Worm (Caenorhabditis elegans) whole organism, late embryonic: ENCODE data around the gene zyx-1.

Source experiments
- ceh-30 ChIP-seq: fragments of 150-350 bp; optimal IDR thresholded peaks from 2 replicates; lab custom pipeline; 2014; ENCODE audit warnings: missing biosample characterization, missing genetic modification characterization
- hlh-30 ChIP-seq: sonication (generic microtip); optimal IDR thresholded peaks from 2 replicates; lab custom pipeline; 2017; ENCODE audit warnings: antibody characterized with exemption, missing genetic modification characterization, missing compliant biosample characterization; ENCODE audit not compliant: insufficient read depth

- no peak for TF ChIP-seq hlh-30 (tag; lab: Kevin White, UChicago)
- no peak for TF ChIP-seq ceh-30 (tag; lab: Kevin White, UChicago)
Observed at ce11 chrII:13065251-13065650, 8.5 kb downstream of the zyx-1 start.
